Worm (Caenorhabditis elegans) whole organism, young adult: Measurements from ENCODE around the gene srz-44.
"Not testable (repeated sequence)": the region's sequence is repeated elsewhere in the genome, so short reads cannot be mapped to it uniquely, and the experiment has no call there.

Experiments used
- B0019.2 ChIP-seq: fragments of 200-800 bp; sonication (Bioruptor generic); conservative IDR thresholded peaks from 2 replicates; pipeline ENCODE4 v1.3.6; 2022; ENCODE audit warnings: missing genetic modification reagents, missing genetic modification characterization, missing compliant biosample characterization
- B0035.1 ChIP-seq: sonication (generic microtip); optimal IDR thresholded peaks from 2 replicates; lab custom pipeline; 2016; ENCODE audit warnings: missing genetic modification characterization, mild to moderate bottlenecking, missing compliant biosample characterization, missing genotype, missing genetic modification reagents
- B0261.1 ChIP-seq: sonication (generic microtip); optimal IDR thresholded peaks from 2 replicates; lab custom pipeline; 2016; ENCODE audit warnings: mild to moderate bottlenecking, missing genetic modification characterization, moderate library complexity, missing compliant biosample characterization
- F39B2.1 ChIP-seq: fragments of 200-800 bp; sonication (Bioruptor generic); IDR thresholded peaks from 2 replicates; pipeline ENCODE4 v1.3.6; 2022; ENCODE audit warnings: missing genetic modification reagents, missing genetic modification characterization, missing compliant biosample characterization
- F52B5.7 ChIP-seq: sonication (generic microtip); optimal IDR thresholded peaks from 2 replicates; lab custom pipeline; 2016; ENCODE audit warnings: mild to moderate bottlenecking, missing genetic modification characterization, missing compliant biosample characterization
- F57A8.1 ChIP-seq: fragments of 200-800 bp; sonication (Bioruptor generic); optimal IDR thresholded peaks from 2 replicates; lab custom pipeline; 2018; ENCODE audit warnings: mild to moderate bottlenecking, missing genetic modification characterization, moderate library complexity, missing compliant biosample characterization
- Y56A3A.18 ChIP-seq: fragments of 200-800 bp; sonication (Bioruptor generic); IDR thresholded peaks from 2 replicates; pipeline ENCODE4 v1.3.6; 2022; ENCODE audit warnings: missing genetic modification reagents, missing genetic modification characterization, missing compliant biosample characterization
- Y95B8A.8 ChIP-seq: fragments of 200-800 bp; sonication (Bioruptor generic); IDR thresholded peaks from 2 replicates; pipeline ENCODE4 v1.3.6; 2022; ENCODE audit warnings: missing genetic modification reagents, missing genetic modification characterization, missing compliant biosample characterization
- ama-1 ChIP-seq, 3 experiments: fragments of 150-350 bp in 1 of 3; sonication (generic microtip) in 2 of 3; optimal IDR thresholded peaks; 2 replicates each; lab custom pipeline; 2014 to 2018; ENCODE audit warnings: missing biosample characterization in 2 of 3, missing genetic modification characterization in 2 of 3, missing genetic modification reagents in 2 of 3
- athp-1 ChIP-seq: sonication (generic microtip); optimal IDR thresholded peaks from 2 replicates; lab custom pipeline; 2017; ENCODE audit warnings: mild to moderate bottlenecking, missing genetic modification characterization, missing compliant biosample characterization
- bed-2 ChIP-seq: fragments of 200-800 bp; sonication (Bioruptor generic); IDR thresholded peaks from 2 replicates; pipeline ENCODE4 v1.3.6; 2022; ENCODE audit warnings: missing genetic modification reagents, missing genetic modification characterization, missing compliant biosample characterization
- die-1 ChIP-seq: sonication (generic microtip); optimal IDR thresholded peaks from 2 replicates; lab custom pipeline; 2016; ENCODE audit warnings: missing genotype, mild to moderate bottlenecking, missing genetic modification characterization, missing compliant biosample characterization
- dox-1 ChIP-seq: fragments of 200-800 bp; sonication (Bioruptor generic); IDR thresholded peaks from 2 replicates; pipeline ENCODE4 v1.3.6; 2022; ENCODE audit warnings: missing genetic modification reagents, missing genetic modification characterization, missing compliant biosample characterization
- ekl-4 ChIP-seq: fragments of 200-800 bp; sonication (Bioruptor generic); IDR thresholded peaks from 2 replicates; pipeline ENCODE4 v1.3.6; 2022; ENCODE audit warnings: missing genetic modification reagents, missing genetic modification characterization, missing compliant biosample characterization
- fkh-3 ChIP-seq: sonication (generic microtip); optimal IDR thresholded peaks from 2 replicates; lab custom pipeline; 2016; ENCODE audit warnings: mild to moderate bottlenecking, missing genetic modification characterization, missing compliant biosample characterization
- let-526 ChIP-seq: fragments of 200-800 bp; sonication (Bioruptor generic); IDR thresholded peaks from 2 replicates; pipeline ENCODE4 v1.3.6; 2022; ENCODE audit warnings: missing genetic modification reagents, missing genetic modification characterization, missing compliant biosample characterization
- lin-35 ChIP-seq, 3 experiments: fragments of 150-350 bp in 2 of 3; sonication (generic microtip) in 1 of 3; optimal IDR thresholded peaks; 2 replicates each; lab custom pipeline; 2014 to 2018; ENCODE audit warnings: missing biosample characterization in 3 of 3, missing genetic modification characterization in 3 of 3, missing genetic modification reagents in 3 of 3
- lin-54 ChIP-seq: fragments of 200-800 bp; sonication (Bioruptor generic); optimal IDR thresholded peaks from 2 replicates; lab custom pipeline; 2018; ENCODE audit warnings: mild to moderate bottlenecking, missing genetic modification characterization, missing compliant biosample characterization
- madf-10 ChIP-seq: sonication (generic microtip); optimal IDR thresholded peaks from 2 replicates; lab custom pipeline; 2016; ENCODE audit warnings: mild to moderate bottlenecking, missing genetic modification characterization, missing compliant biosample characterization
- madf-6 ChIP-seq: fragments of 200-800 bp; sonication (Bioruptor generic); IDR thresholded peaks from 2 replicates; pipeline ENCODE4 v1.3.6; 2022; ENCODE audit warnings: missing genetic modification reagents, missing genetic modification characterization, missing compliant biosample characterization
- nfyb-1 ChIP-seq: fragments of 200-800 bp; sonication (Bioruptor generic); IDR thresholded peaks from 2 replicates; pipeline ENCODE4 v1.3.6; 2022; ENCODE audit warnings: missing genetic modification reagents, missing genetic modification characterization, missing compliant biosample characterization
- nhr-120 ChIP-seq: fragments of 200-800 bp; sonication (Bioruptor generic); IDR thresholded peaks from 2 replicates; pipeline ENCODE4 v1.3.6; 2022; ENCODE audit warnings: missing genetic modification characterization, missing compliant biosample characterization
- nhr-27 ChIP-seq: fragments of 200-800 bp; sonication (Bioruptor generic); optimal IDR thresholded peaks from 2 replicates; lab custom pipeline; 2018; ENCODE audit warnings: mild to moderate bottlenecking, missing genetic modification characterization, moderate library complexity, missing compliant biosample characterization
- nhr-80 ChIP-seq: sonication (generic microtip); optimal IDR thresholded peaks from 2 replicates; lab custom pipeline; 2016; ENCODE audit warnings: missing genetic modification characterization, missing compliant biosample characterization
- pha-4 ChIP-seq: fragments of 150-350 bp; sonication (generic microtip); optimal IDR thresholded peaks from 2 replicates; lab custom pipeline; 2014; ENCODE audit warnings: missing biosample characterization, missing genetic modification reagents, missing genetic modification characterization
- rcor-1 ChIP-seq: fragments of 200-800 bp; sonication (Bioruptor generic); IDR thresholded peaks from 2 replicates; pipeline ENCODE4 v1.3.6; 2022; ENCODE audit warnings: missing genetic modification reagents, missing genetic modification characterization, missing compliant biosample characterization
- rec-8 ChIP-seq, 2 experiments: sonication (generic microtip); optimal IDR thresholded peaks; 2 replicates each; lab custom pipeline; 2016; ENCODE audit warnings: mild to moderate bottlenecking in 2 of 2, missing genetic modification characterization in 2 of 2, missing genetic modification reagents in 2 of 2, missing genotype in 2 of 2, missing biosample characterization in 1 of 2, missing compliant biosample characterization in 1 of 2, moderate library complexity in 1 of 2
- repo-1 ChIP-seq: sonication (generic microtip); optimal IDR thresholded peaks from 2 replicates; lab custom pipeline; 2017; ENCODE audit warnings: mild to moderate bottlenecking, missing genetic modification characterization, missing compliant biosample characterization
- rpc-1 ChIP-seq, 2 experiments: fragments of 150-350 bp in 1 of 2; sonication (generic microtip) in 1 of 2; optimal IDR thresholded peaks; 2 replicates each; lab custom pipeline; 2014 to 2018; ENCODE audit warnings: missing biosample characterization in 1 of 2, missing genetic modification characterization in 1 of 2, missing genetic modification reagents in 1 of 2, missing genotype in 1 of 2
- sdz-38 ChIP-seq: sonication (generic microtip); optimal IDR thresholded peaks from 2 replicates; lab custom pipeline; 2016; ENCODE audit warnings: missing genotype, missing genetic modification characterization, missing compliant biosample characterization
- somi-1 ChIP-seq: fragments of 200-800 bp; sonication (Bioruptor generic); optimal IDR thresholded peaks from 2 replicates; lab custom pipeline; 2018; ENCODE audit warnings: mild to moderate bottlenecking, missing genetic modification characterization, missing compliant biosample characterization
- tbx-9 ChIP-seq: sonication (generic microtip); optimal IDR thresholded peaks from 2 replicates; lab custom pipeline; 2016; ENCODE audit warnings: borderline replicate concordance, missing genetic modification characterization, inconsistent platforms, missing compliant biosample characterization
- unc-130 ChIP-seq: sonication (generic microtip); optimal IDR thresholded peaks from 2 replicates; lab custom pipeline; 2016; ENCODE audit warnings: missing genetic modification reagents, missing genetic modification characterization, missing compliant biosample characterization
- unc-62 ChIP-seq: fragments of 150-350 bp; optimal IDR thresholded peaks from 2 replicates; lab custom pipeline; 2014; ENCODE audit warnings: missing biosample characterization, missing genetic modification reagents, missing genetic modification characterization
- xnd-1 ChIP-seq: sonication (generic microtip); optimal IDR thresholded peaks from 2 replicates; lab custom pipeline; 2016; ENCODE audit warnings: missing genotype, missing genetic modification reagents, missing genetic modification characterization, missing compliant biosample characterization
- ztf-26 ChIP-seq: sonication (generic microtip); optimal IDR thresholded peaks from 2 replicates; lab custom pipeline; 2017; ENCODE audit warnings: missing genetic modification characterization, missing compliant biosample characterization
- ztf-28 ChIP-seq: fragments of 200-800 bp; sonication (Bioruptor generic); IDR thresholded peaks from 2 replicates; pipeline ENCODE4 v1.3.6; 2022; ENCODE audit warnings: missing genetic modification reagents, missing genetic modification characterization, missing compliant biosample characterization
- ztf-3 ChIP-seq: fragments of 200-800 bp; sonication (Bioruptor generic); optimal IDR thresholded peaks from 2 replicates; lab custom pipeline; 2018; ENCODE audit warnings: mild to moderate bottlenecking, missing genetic modification characterization, missing compliant biosample characterization

srz-44 gene

DNA sequence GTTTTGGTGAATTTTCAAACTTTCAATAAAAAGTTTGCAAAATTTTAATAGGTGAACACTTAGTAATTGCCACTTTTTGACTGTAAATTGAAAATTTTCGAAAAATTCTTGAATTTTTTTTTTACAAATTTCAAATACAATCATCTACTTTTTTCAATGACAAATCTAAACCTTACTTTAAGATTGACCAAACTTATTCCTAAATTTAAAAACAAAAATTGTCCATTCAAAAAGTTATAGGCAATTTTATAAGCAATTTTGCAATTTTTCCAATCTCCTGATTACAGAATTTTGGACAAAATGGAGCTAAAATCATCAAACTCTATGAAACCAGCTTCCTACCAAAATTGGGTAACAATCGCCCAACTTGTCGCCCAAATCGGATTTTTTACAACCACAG lies 5.8 kb upstream of the srz-44 start, which contains the start of gene str-23:
str-23 (plus strand) TSS at position 301 of the 400 bp plus-strand sequence.
- TF ChIP-seq F52B5.7 (tag; lab: Kevin White, UChicago) (no peak), Y56A3A.18 (GFP tag; lab: Robert Waterston, UW) (no peak)
- TF ChIP-seq, all 124 proteins: peak for 0

DNA sequence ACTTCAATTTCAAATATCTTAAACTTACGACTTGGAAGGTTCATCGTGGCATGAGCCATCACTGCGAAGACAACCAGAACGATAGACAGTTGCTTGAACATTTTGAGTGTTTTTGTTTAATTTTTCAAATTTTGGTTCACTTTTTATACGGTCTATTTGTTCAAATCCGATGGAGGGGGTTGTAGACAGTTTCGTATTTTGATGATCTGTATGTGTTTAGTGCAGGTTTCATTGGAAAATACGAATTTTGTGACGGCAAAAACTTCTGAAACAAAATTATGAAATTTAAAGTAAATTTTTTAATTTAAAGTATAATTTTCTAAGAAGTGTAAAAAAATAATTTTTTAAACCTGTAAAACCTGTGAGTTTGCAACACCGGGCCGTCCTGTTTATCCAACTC lies 4.4 kb upstream of the srz-44 start, which contains the start of gene C55A1.4:
C55A1.4 (minus strand) TSS at position 101 of the 400 bp plus-strand sequence.
- TF ChIP-seq Y95B8A.8 (GFP tag; lab: Robert Waterston, UW); unc-62 (GFP tag; lab: Kevin White, UChicago); nfyb-1 (GFP tag; lab: Robert Waterston, UW): not testable (repeated sequence)
- TF ChIP-seq, all 124 proteins: peak for 0; not testable (repeated sequence) for 124

DNA sequence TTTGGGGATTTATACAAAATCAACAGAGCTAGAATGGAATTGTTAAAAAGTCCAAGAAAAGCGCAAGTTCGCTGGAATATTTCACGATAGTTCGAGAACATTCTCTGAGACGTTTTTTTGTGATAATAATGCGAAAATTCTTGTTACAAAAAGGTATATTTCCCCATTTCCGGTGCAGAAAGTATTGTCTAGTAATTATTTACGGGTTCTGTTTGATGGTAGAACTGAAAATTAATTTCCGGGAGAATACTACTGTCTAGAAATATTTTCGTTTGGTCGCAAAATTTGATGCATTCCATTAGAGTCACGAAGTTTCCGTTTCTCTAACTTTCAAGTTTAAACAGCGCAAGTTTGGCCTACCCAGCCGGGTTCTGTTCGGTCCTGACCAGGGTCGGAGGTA lies 9.2 kb downstream of the srz-44 start, which contains the start of gene str-248:
str-248 (minus strand) TSS at position 101 of the 400 bp plus-strand sequence.
- TF ChIP-seq ztf-28 (GFP tag; lab: Robert Waterston, UW) (no peak), die-1 (tag; lab: Kevin White, UChicago) (no peak), ztf-3 (GFP tag; lab: Kevin White, UChicago) (no peak), ztf-26 (tag; lab: Kevin White, UChicago) (no peak), rpc-1 (optimal IDR thresholded peaks at IDR 0.05; lab: Kevin White, UChicago) (no peak), rpc-1 (tag; optimal IDR thresholded peaks at IDR 0.05; lab: Kevin White, UChicago) (no peak), ama-1 (optimal IDR thresholded peaks at IDR 0.05; lab: Kevin White, UChicago) (no peak), ama-1 (GFP tag; optimal IDR thresholded peaks at IDR 0.05; lab: Kevin White, UChicago) (no peak), somi-1 (no peak), lin-54 (GFP tag; lab: Kevin White, UChicago) (no peak), nhr-120 (no peak), F39B2.1 (GFP tag; lab: Robert Waterston, UW) (no peak), rec-8 (tag; optimal IDR thresholded peaks at IDR 0.05; lab: Kevin White, UChicago) (no peak), nhr-27 (tag; lab: Kevin White, UChicago) (no peak), tbx-9 (tag; lab: Kevin White, UChicago) (no peak), F57A8.1 (GFP tag; lab: Kevin White, UChicago) (no peak), repo-1 (tag; lab: Kevin White, UChicago) (no peak), athp-1 (tag; lab: Kevin White, UChicago) (no peak), fkh-3 (tag; lab: Kevin White, UChicago) (no peak)

DNA sequence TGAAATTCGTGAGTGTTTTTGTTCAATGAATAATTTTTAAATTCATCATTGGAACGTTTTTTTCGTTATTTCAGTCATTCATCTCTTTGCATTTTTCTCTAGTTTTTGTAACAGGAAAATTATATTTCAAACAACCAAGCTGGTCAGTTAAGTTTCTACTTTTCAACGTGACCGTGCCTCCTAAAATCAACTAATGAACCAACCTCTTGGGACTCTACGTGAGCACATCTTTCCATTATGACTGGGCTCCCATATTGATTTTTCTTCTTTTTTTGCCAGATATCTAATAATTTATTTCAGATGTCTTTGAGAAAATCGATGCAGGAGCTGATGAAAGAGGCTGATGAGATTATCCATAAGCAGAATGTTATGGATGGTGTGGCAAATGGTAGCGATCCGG lies 13.2 kb downstream of the srz-44 start, which contains the start of gene C55A1.11:
C55A1.11 (plus strand) TSS at position 301 of the 400 bp plus-strand sequence.
- TF ChIP-seq B0035.1 (tag; lab: Kevin White, UChicago), result no peak
- TF ChIP-seq somi-1, result no peak
- TF ChIP-seq B0019.2 (GFP tag; lab: Robert Waterston, UW), result no peak

DNA sequence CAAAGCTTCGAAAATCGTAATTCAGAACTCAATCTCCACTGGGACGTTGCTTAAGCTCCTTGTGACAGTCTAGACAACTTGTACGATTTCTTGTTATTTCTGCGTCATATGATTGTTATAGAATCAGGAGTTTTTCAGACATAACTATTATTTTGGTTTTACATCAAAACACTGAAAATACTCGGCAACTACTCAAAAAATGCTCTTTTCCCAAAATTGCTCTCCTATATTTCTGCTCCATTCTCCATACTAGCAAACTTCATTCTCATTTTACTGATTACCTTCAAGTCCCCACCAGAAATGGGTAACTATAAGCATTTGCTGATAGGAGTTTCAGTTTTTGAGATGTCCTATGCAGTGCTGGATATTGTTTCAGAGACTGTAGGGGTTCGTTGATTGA lies 17.2 kb downstream of the srz-44 start, which contains the start of gene C55A1.1:
C55A1.1 (plus strand) TSS at position 301 of the 400 bp plus-strand sequence.
- no peak for TF ChIP-seq pha-4 (tag; lab: Kevin White, UChicago)
- TF ChIP-seq sdz-38 (tag; lab: Kevin White, UChicago), result no peak
- TF ChIP-seq bed-2, result no peak
- no peak for TF ChIP-seq F39B2.1 (GFP tag; lab: Robert Waterston, UW)
- TF ChIP-seq xnd-1 (tag; lab: Kevin White, UChicago), result no peak
- no peak for TF ChIP-seq madf-10
- TF ChIP-seq rcor-1, result no peak
- no peak for TF ChIP-seq lin-35 (GFP tag; optimal IDR thresholded peaks at IDR 0.05; lab: Kevin White, UChicago)
- no peak for TF ChIP-seq ama-1 (optimal IDR thresholded peaks at IDR 0.05; lab: Kevin White, UChicago)
- no peak for TF ChIP-seq ama-1 (GFP tag; optimal IDR thresholded peaks at IDR 0.05; lab: Kevin White, UChicago)
- no peak for TF ChIP-seq nhr-80 (tag; lab: Kevin White, UChicago)
- TF ChIP-seq let-526, result no peak
- no peak for TF ChIP-seq ekl-4 (GFP tag; lab: Robert Waterston, UW)
- no peak for TF ChIP-seq B0261.1 (tag; lab: Kevin White, UChicago)
- TF ChIP-seq madf-6, result no peak
- TF ChIP-seq dox-1 (GFP tag; lab: Robert Waterston, UW), result no peak
- TF ChIP-seq unc-130 (GFP tag; lab: Kevin White, UChicago), result no peak
- no peak for TF ChIP-seq rec-8 (tag; optimal IDR thresholded peaks at IDR 0.05; lab: Kevin White, UChicago)
